Fruit fly (Drosophila melanogaster): ENCODE data around the gene CG14115.

CG14115 gene

dm6 chr3L:13077326-13077725 lies 16.1 kb upstream of the CG14115 start:
- TF ChIP-seq usp (GFP tag; optimal IDR thresholded peaks at IDR 0.05) (no peak), psq (optimal IDR thresholded peaks at IDR 0.05) (no peak), EcR (GFP tag; optimal IDR thresholded peaks at IDR 0.05) (no peak), pan (optimal IDR thresholded peaks at IDR 0.05) (no peak), CG8478 (optimal IDR thresholded peaks at IDR 0.05) (no peak), Dll (optimal IDR thresholded peaks at IDR 0.05) (no peak)

dm6 chr3L:13074084-13074624 lies 12.9 kb upstream of the CG14115 start:
- TF ChIP-seq EcR (GFP tag; optimal IDR thresholded peaks at IDR 0.05) (no peak), pan (optimal IDR thresholded peaks at IDR 0.05) (no peak), usp (GFP tag; optimal IDR thresholded peaks at IDR 0.05) (no peak), Dll (optimal IDR thresholded peaks at IDR 0.05) (no peak), psq (optimal IDR thresholded peaks at IDR 0.05) (no peak), CG8478 (optimal IDR thresholded peaks at IDR 0.05) (no peak)

dm6 chr3L:13068293-13068692 lies 7.1 kb upstream of the CG14115 start:
- TF ChIP-seq pan (optimal IDR thresholded peaks at IDR 0.05) (no peak), CG8478 (optimal IDR thresholded peaks at IDR 0.05) (no peak), EcR (GFP tag; optimal IDR thresholded peaks at IDR 0.05) (no peak), Dll (optimal IDR thresholded peaks at IDR 0.05) (no peak), psq (optimal IDR thresholded peaks at IDR 0.05) (no peak), usp (GFP tag; optimal IDR thresholded peaks at IDR 0.05) (no peak)

dm6 chr3L:13066220-13066619 lies 5.0 kb upstream of the CG14115 start:
- no peak for TF ChIP-seq usp (GFP tag; optimal IDR thresholded peaks at IDR 0.05)
- TF ChIP-seq EcR (GFP tag; optimal IDR thresholded peaks at IDR 0.05) = no peak
- no peak for TF ChIP-seq Dll (optimal IDR thresholded peaks at IDR 0.05)
- TF ChIP-seq pan (optimal IDR thresholded peaks at IDR 0.05) = no peak
- no peak for TF ChIP-seq psq (optimal IDR thresholded peaks at IDR 0.05)
- TF ChIP-seq CG8478 (optimal IDR thresholded peaks at IDR 0.05) = no peak

DNA sequence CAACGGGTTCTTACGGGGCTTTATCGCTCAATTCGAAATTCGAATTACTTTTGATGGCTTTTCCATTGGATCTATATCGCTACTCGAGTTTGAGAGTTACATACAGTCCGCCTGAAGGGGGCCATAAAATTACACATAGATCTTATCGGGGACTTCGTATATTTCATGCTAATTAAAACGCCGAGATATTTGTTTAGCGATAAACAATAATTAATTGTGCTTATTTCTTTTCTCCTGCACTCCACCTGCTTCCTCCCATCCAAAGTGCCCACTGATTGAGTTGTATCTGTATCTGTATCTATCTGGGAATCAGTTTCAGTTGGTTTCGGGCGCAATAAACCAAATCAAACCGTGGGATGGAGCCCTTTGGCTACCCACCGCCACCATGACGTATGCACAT lies 4.4 kb upstream of the CG14115 start:
- TF ChIP-seq pan (optimal IDR thresholded peaks at IDR 0.05) = no peak

DNA sequence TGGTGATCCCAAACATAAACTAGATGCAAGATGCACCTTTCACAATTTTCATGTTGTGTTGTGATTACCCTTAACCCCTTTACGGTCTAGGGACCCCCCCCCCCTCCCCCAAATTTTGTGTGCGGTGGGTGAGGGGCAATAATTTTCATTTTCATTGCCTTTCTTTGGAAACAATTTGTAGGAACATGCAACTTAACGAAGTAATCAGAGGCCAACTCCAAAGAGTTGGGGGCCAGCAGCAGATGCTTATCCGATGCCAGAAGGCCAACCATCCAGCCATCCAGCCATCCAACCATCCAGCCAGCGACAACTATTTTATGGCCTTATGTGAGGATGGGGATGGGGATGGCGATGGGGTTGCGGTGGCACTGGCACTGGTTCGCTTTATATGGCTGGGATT lies 3.7 kb upstream of the CG14115 start:
- no peak for TF ChIP-seq Dll (optimal IDR thresholded peaks at IDR 0.05)
- no peak for TF ChIP-seq psq (optimal IDR thresholded peaks at IDR 0.05)
- no peak for TF ChIP-seq usp (GFP tag; optimal IDR thresholded peaks at IDR 0.05)
- no peak for TF ChIP-seq CG8478 (optimal IDR thresholded peaks at IDR 0.05)
- TF ChIP-seq EcR (GFP tag; optimal IDR thresholded peaks at IDR 0.05) = no peak
- TF ChIP-seq pan (optimal IDR thresholded peaks at IDR 0.05) = no peak

DNA sequence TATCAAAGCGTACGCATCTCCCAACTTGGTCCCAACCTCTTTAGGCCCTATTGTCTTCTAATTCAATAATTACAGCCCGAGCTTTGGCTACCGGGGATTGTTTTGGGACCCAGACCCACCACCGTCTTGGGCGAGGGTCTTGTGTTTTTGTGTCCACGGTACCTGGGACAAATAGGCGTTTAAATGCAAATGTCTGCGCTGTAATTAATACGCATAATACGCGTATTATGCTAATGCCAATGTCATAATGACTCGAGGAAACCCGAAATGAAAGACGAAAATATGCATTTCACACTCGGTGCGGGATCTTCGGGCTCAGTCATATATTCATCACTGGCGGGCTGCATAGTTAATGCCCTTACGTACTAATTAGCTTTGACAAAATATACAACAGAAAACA lies 3.1 kb upstream of the CG14115 start:
- TF ChIP-seq usp (GFP tag; optimal IDR thresholded peaks at IDR 0.05) (no peak), Dll (optimal IDR thresholded peaks at IDR 0.05) (no peak), CG8478 (optimal IDR thresholded peaks at IDR 0.05) (no peak), psq (optimal IDR thresholded peaks at IDR 0.05) (no peak), pan (optimal IDR thresholded peaks at IDR 0.05) (no peak), EcR (GFP tag; optimal IDR thresholded peaks at IDR 0.05) (no peak)

DNA sequence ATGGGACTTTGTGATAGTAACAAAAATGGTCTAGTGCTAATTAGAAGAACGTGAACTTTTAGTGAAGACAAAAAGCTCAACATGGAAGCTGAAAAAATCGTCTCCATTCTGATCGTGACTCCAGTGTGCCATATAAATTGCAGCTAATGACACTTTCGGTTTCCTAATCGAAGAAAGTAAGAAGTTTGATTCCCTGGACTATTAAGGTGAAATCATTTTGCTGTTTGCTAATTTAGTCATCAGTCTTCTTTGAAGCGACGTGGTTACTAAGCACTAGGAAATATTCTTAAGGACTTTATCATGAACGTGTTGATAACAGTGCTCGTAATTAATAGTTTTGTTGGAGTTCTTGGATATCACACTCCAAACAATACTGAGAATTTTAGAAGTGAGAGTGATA lies 1.5 kb upstream of the CG14115 start, which contains the start of gene CG34429:
TSS of gene CG34429 (plus strand) at position 301 of the 400 bp plus-strand sequence.
- no peak for TF ChIP-seq pan (optimal IDR thresholded peaks at IDR 0.05)
- no peak for TF ChIP-seq psq (optimal IDR thresholded peaks at IDR 0.05)
- TF ChIP-seq CG8478 (optimal IDR thresholded peaks at IDR 0.05) = no peak
- no peak for TF ChIP-seq Dll (optimal IDR thresholded peaks at IDR 0.05)
- TF ChIP-seq usp (GFP tag; optimal IDR thresholded peaks at IDR 0.05) = no peak
- no peak for TF ChIP-seq EcR (GFP tag; optimal IDR thresholded peaks at IDR 0.05)

DNA sequence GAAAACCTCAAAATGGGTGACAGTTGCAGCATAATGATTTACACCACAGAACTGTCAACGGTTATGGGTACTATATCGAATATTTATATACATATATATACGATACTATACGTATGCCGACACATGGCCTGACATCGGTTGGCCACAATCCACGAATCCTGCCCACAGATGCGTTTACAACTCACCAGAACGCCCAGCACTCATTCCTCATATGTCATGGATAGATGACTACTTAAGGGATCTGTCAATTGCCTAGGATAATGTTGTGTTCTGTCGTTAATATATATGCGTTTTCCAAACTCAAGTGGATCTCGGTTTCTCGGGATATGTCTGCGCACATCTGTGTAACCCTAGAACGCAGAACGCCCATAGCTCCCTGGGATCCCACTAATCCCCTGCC lies 2.8 kb downstream of the CG14115 start:
- TF ChIP-seq psq (optimal IDR thresholded peaks at IDR 0.05) = no peak
- TF ChIP-seq pan (optimal IDR thresholded peaks at IDR 0.05) = no peak
- no peak for TF ChIP-seq CG8478 (optimal IDR thresholded peaks at IDR 0.05)
- no peak for TF ChIP-seq EcR (GFP tag; optimal IDR thresholded peaks at IDR 0.05)
- TF ChIP-seq Dll (optimal IDR thresholded peaks at IDR 0.05) = no peak
- no peak for TF ChIP-seq usp (GFP tag; optimal IDR thresholded peaks at IDR 0.05)

DNA sequence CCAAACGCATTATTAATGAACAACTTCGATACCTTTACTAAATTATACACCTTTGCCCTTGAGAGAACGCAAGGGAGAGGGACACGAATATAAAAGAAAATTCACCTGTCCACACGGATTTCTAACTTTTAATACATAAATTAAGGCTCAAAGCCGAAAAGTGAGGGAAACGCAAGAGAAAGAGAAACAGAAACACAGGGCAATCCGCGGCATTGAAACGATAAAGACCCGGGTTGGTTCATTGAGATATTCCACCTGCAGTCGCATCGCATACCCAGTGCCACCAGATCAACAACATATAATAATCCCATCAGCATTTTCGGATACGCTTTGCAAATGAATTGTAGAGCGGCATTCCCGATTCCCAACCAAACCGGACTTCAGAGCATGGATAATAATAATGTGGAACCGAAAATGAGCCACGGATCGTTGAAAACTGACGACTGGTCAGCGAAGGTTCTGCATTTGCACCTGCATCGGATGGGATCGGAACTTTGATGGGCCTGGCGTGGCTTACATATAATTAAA lies 10.5 kb downstream of the CG14115 start:
- no peak for TF ChIP-seq EcR (GFP tag; optimal IDR thresholded peaks at IDR 0.05)
- TF ChIP-seq CG8478 (optimal IDR thresholded peaks at IDR 0.05) = no peak
- no peak for TF ChIP-seq pan (optimal IDR thresholded peaks at IDR 0.05)
- no peak for TF ChIP-seq usp (GFP tag; optimal IDR thresholded peaks at IDR 0.05)
- TF ChIP-seq Dll (optimal IDR thresholded peaks at IDR 0.05) = no peak
- TF ChIP-seq psq (optimal IDR thresholded peaks at IDR 0.05) = no peak

DNA sequence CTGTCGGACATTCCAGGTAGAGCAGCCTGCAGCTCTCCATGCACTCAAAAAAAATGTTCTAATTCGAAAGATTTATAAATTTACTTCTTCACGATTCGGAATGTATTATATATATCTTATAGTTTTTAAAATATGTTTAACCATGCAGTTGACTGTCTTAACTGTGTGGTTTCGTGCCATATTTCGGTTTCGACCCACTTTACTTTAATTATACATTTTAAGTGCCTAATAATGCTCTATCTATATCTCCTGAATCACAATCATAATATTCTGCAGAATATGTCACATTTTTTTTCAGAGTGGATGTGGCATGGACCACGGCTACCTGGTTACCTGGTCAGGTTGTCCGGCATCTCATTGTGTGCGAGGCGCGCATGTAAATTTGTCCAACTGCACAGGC lies 11.6 kb downstream of the CG14115 start:
- no peak for TF ChIP-seq Dll (optimal IDR thresholded peaks at IDR 0.05)

DNA sequence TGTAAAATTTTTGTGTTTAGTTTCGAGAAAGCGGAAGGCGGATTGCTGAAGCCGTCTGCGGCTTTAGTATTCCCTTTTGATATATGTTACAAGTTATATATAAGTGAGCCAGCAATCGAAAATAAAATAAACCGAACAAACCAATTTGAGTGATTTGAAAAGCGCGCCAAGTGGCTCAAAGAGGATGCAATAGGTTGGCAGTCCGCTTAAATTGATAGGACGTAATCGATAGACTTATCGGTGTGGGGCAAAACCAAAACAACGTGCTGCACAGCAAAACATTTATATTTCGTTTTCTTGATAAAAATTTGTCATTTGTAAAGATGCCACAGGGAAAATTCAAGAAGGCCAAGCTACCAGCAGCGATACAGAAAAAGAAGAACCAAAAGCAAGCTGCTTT lies 14.5 kb downstream of the CG14115 start, which contains the start of gene CG11279:
TSS of gene CG11279 (plus strand) at position 220 of the 400 bp plus-strand sequence.
- TF ChIP-seq psq (optimal IDR thresholded peaks at IDR 0.05) (no peak), pan (optimal IDR thresholded peaks at IDR 0.05) (no peak), EcR (GFP tag; optimal IDR thresholded peaks at IDR 0.05) (no peak), Dll (optimal IDR thresholded peaks at IDR 0.05) (no peak), usp (GFP tag; optimal IDR thresholded peaks at IDR 0.05) (no peak), CG8478 (optimal IDR thresholded peaks at IDR 0.05) (no peak)

dm6 chr3L:13044335-13044814 lies 16.8 kb downstream of the CG14115 start, which contains the start of gene Syx13:
Gene Syx13 (plus strand): TSS chr3L:13044434.
- no peak for TF ChIP-seq EcR (GFP tag; optimal IDR thresholded peaks at IDR 0.05)
- TF ChIP-seq Dll (optimal IDR thresholded peaks at IDR 0.05) = no peak
- TF ChIP-seq psq (optimal IDR thresholded peaks at IDR 0.05) = no peak
- TF ChIP-seq CG8478 (optimal IDR thresholded peaks at IDR 0.05) = no peak
- no peak for TF ChIP-seq usp (GFP tag; optimal IDR thresholded peaks at IDR 0.05)
- no peak for TF ChIP-seq pan (optimal IDR thresholded peaks at IDR 0.05)

Measured in whole organism.